Fruit fly (Drosophila melanogaster) whole organism, pupa: ENCODE measurements around the gene mRpS34.

Experiments
- D1 ChIP-seq: fragments of 200-800 bp; sonication (Bioruptor generic); optimal IDR thresholded peaks from 2 replicates; lab custom pipeline; 2018; ENCODE audit warnings: missing biosample characterization, mild to moderate bottlenecking, missing genetic modification characterization, moderate library complexity
- EcR ChIP-seq: fragments of 200-800 bp; sonication (Bioruptor generic); optimal IDR thresholded peaks from 3 replicates; lab custom pipeline; 2019; ENCODE audit warnings: missing biosample characterization, missing genetic modification characterization, mild to moderate bottlenecking, moderate library complexity, missing genetic modification reagents
- rn ChIP-seq: fragments of 200-800 bp; sonication (Bioruptor generic); IDR thresholded peaks from 2 replicates; pipeline ENCODE4 v1.3.6; 2022; ENCODE audit warnings: missing biosample characterization, missing genetic modification characterization

DNA sequence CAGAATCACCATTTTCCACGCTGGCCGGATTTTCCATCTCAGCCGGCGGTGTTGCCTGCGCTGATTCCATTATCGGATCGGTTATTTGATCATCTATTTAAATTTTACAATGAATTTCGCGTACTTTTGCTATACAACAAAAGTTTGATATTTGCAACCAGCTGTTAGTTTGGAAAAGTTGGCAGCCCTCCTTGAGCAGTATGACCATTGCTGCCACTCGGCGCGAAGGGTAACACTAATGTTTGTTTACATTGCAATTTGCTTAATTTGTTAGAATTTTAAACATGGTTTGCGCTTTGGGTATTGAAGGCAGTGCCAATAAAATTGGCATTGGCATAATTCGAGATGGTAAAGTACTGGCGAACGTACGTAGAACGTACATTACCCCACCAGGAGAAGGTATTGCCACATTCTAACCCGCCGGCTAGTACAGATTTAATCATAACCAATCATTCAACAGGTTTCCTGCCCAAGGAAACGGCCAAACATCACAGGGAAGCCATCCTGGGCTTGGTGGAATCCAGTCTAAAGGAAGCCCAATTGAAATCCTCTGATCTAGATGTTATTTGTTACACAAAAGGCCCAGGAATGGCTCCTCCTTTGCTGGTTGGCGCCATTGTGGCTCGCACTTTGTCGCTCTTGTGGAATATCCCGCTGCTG is 4.0 kb downstream of the mRpS34 start, which contains the start of the genes Golgin104 and Tcs3:
- no peak for TF ChIP-seq rn (GFP tag; lab: Robert Waterston, UW)
- no peak for TF ChIP-seq EcR (GFP tag; lab: Kevin White, UChicago)
- no peak for TF ChIP-seq D1 (tag; lab: Kevin White, UChicago)
